Fruit fly (Drosophila melanogaster) whole organism, pupa: ENCODE measurements around the gene RtcB.

ENCODE experiments used
- CG10348 ChIP-seq: fragments of 200-800 bp; sonication (Bioruptor generic); IDR thresholded peaks from 2 replicates; pipeline ENCODE4 v1.3.6; 2022; ENCODE audit warnings: missing biosample characterization, missing genetic modification characterization
- CG12605 ChIP-seq: fragments of 200-800 bp; sonication (Bioruptor generic); IDR thresholded peaks from 2 replicates; pipeline ENCODE4 v1.3.6; 2022; ENCODE audit warnings: missing biosample characterization, missing genetic modification characterization
- CG13204 ChIP-seq: fragments of 200-800 bp; sonication (Bioruptor generic); optimal IDR thresholded peaks from 2 replicates; lab custom pipeline; 2018; ENCODE audit warnings: missing biosample characterization, mild to moderate bottlenecking, missing genetic modification characterization, moderate library complexity
- CG14655 ChIP-seq: fragments of 200-800 bp; sonication (Bioruptor generic); optimal IDR thresholded peaks from 3 replicates; lab custom pipeline; 2017; ENCODE audit warnings: mild to moderate bottlenecking, missing biosample characterization, missing genetic modification reagents, missing genetic modification characterization
- CG15710 ChIP-seq: fragments of 200-800 bp; sonication (Bioruptor generic); optimal IDR thresholded peaks from 2 replicates; lab custom pipeline; 2018; ENCODE audit warnings: missing biosample characterization, mild to moderate bottlenecking, missing genetic modification characterization, moderate library complexity
- CG17806 ChIP-seq: fragments of 200-800 bp; sonication (Bioruptor generic); optimal IDR thresholded peaks from 2 replicates; lab custom pipeline; 2018; ENCODE audit warnings: missing biosample characterization, mild to moderate bottlenecking, missing genetic modification characterization, moderate library complexity
- CG32121 ChIP-seq: fragments of 200-800 bp; sonication (Bioruptor generic); IDR thresholded peaks from 2 replicates; pipeline ENCODE4 v1.3.6; 2022; ENCODE audit warnings: missing biosample characterization, missing genetic modification characterization
- CG34367 ChIP-seq: fragments of 200-800 bp; sonication (Bioruptor generic); optimal IDR thresholded peaks from 2 replicates; lab custom pipeline; 2018; ENCODE audit warnings: missing biosample characterization, mild to moderate bottlenecking, missing genetic modification characterization
- CG4496 ChIP-seq: fragments of 200-800 bp; sonication (Bioruptor generic); IDR thresholded peaks from 3 replicates; pipeline ENCODE4 v1.3.6; 2022; ENCODE audit warnings: missing biosample characterization, missing genetic modification characterization
- CG8159 ChIP-seq: fragments of 200-800 bp; sonication (Bioruptor generic); optimal IDR thresholded peaks from 3 replicates; lab custom pipeline; 2018; ENCODE audit warnings: missing biosample characterization, mild to moderate bottlenecking, missing genetic modification characterization, moderate library complexity
- CG8301 ChIP-seq: fragments of 200-800 bp; sonication (Bioruptor generic); optimal IDR thresholded peaks from 2 replicates; lab custom pipeline; 2018; ENCODE audit warnings: missing biosample characterization, mild to moderate bottlenecking, missing genetic modification characterization
- CG9948 ChIP-seq: fragments of 200-800 bp; sonication (Bioruptor generic); optimal IDR thresholded peaks from 2 replicates; lab custom pipeline; 2018; ENCODE audit warnings: missing biosample characterization, mild to moderate bottlenecking, missing genetic modification characterization, moderate library complexity
- D1 ChIP-seq: fragments of 200-800 bp; sonication (Bioruptor generic); optimal IDR thresholded peaks from 2 replicates; lab custom pipeline; 2018; ENCODE audit warnings: missing biosample characterization, mild to moderate bottlenecking, missing genetic modification characterization, moderate library complexity
- EcR ChIP-seq: fragments of 200-800 bp; sonication (Bioruptor generic); optimal IDR thresholded peaks from 3 replicates; lab custom pipeline; 2019; ENCODE audit warnings: missing biosample characterization, missing genetic modification characterization, mild to moderate bottlenecking, moderate library complexity, missing genetic modification reagents
- Ets98B ChIP-seq: fragments of 200-800 bp; sonication (Bioruptor generic); IDR thresholded peaks from 2 replicates; pipeline ENCODE4 v1.3.6; 2022; ENCODE audit warnings: missing biosample characterization, missing genetic modification characterization
- Pif1A ChIP-seq: fragments of 200-800 bp; sonication (Bioruptor generic); optimal IDR thresholded peaks from 3 replicates; lab custom pipeline; 2016; ENCODE audit warnings: missing biosample characterization, missing genetic modification characterization
- Pif1B ChIP-seq: fragments of 200-800 bp; sonication (Bioruptor generic); optimal IDR thresholded peaks from 3 replicates; lab custom pipeline; 2016; ENCODE audit warnings: missing biosample characterization, missing genetic modification characterization
- Snoo ChIP-seq: fragments of 200-800 bp; sonication (Bioruptor generic); optimal IDR thresholded peaks from 3 replicates; lab custom pipeline; 2017; ENCODE audit warnings: missing biosample characterization, mild to moderate bottlenecking, missing genetic modification characterization, inconsistent platforms
- fd96Ca ChIP-seq: fragments of 200-800 bp; sonication (Bioruptor generic); IDR thresholded peaks from 3 replicates; pipeline ENCODE4 v1.3.6; 2022; ENCODE audit warnings: missing biosample characterization, missing genetic modification characterization
- gl ChIP-seq: fragments of 200-800 bp; sonication (Bioruptor generic); optimal IDR thresholded peaks from 2 replicates; lab custom pipeline; 2018; ENCODE audit warnings: missing biosample characterization, mild to moderate bottlenecking, missing genetic modification characterization
- rn ChIP-seq: fragments of 200-800 bp; sonication (Bioruptor generic); IDR thresholded peaks from 2 replicates; pipeline ENCODE4 v1.3.6; 2022; ENCODE audit warnings: missing biosample characterization, missing genetic modification characterization

Gene RtcB

DNA sequence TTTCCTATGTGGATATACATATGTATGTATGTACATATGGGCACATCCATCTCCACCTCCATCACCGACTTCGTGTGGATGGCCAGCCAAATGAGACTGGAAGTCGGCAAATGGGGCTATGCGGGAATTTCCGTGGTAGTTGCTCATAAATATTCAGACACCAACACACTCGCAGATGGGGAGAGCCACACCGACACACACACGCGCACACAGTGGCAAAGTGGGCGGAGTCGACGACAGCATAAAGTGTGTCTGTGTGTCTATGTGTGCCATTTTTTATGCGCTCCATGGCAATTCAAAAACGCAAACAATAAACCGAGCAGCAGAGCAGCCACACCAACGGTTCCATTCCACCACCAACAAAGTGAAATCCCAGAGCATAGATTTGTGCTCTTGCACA lies 32.5 kb downstream of the RtcB start:
- TF ChIP-seq CG8301 (tag; lab: Kevin White, UChicago) (no peak), Ets98B (GFP tag; lab: Robert Waterston, UW) (peak; percentile 19; the same call in 1 of the 2 replicates), CG4496 (peak; percentile 72; the same call in 2 of the 3 replicates), rn (no peak), fd96Ca (GFP tag; lab: Robert Waterston, UW) (no peak)
- TF ChIP-seq, all 21 proteins: peak for 2

DNA sequence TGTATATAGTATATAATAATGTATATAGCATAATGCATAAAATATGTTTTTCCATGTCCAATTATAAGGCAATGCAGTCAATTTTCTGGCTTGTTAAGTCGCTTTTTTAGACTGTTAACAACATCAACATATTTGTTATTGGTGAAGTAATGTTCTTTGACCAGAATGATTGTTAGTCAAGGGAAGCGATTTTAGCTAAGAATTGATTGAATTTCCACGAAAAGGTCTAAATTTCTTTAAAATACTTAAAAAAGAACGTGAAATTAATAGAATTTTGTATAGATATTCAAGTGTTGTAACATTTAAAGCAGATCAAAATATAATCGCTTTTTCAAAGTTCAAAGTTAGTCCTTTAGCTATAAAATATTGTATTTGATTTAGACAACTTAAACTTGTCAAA lies 33.0 kb downstream of the RtcB start:
- no peak for TF ChIP-seq Snoo (tag; lab: Kevin White, UChicago)
- peak; percentile 2 for TF ChIP-seq Pif1A (GFP tag; lab: Kevin White, UChicago)
- TF ChIP-seq CG8159 (tag; lab: Kevin White, UChicago): no peak
- no peak for TF ChIP-seq Pif1B (GFP tag; lab: Kevin White, UChicago)
- no peak for TF ChIP-seq CG15710
- TF ChIP-seq gl (tag; lab: Kevin White, UChicago): no peak
- TF ChIP-seq fd96Ca (GFP tag; lab: Robert Waterston, UW): no peak
- no peak for TF ChIP-seq CG32121 (GFP tag; lab: Robert Waterston, UW)
- TF ChIP-seq CG8301 (tag; lab: Kevin White, UChicago): peak; percentile 8
- TF ChIP-seq CG9948 (tag; lab: Kevin White, UChicago): peak; percentile 23
- TF ChIP-seq CG12605: 0 out of 2 replicates have a peak, but pooled peaks have one; percentile 7
- no peak for TF ChIP-seq D1 (tag; lab: Kevin White, UChicago)
- TF ChIP-seq CG34367: no peak
- TF ChIP-seq CG17806 (tag; lab: Kevin White, UChicago): no peak
- peak; percentile 70 for TF ChIP-seq CG14655 (GFP tag; lab: Kevin White, UChicago)
- TF ChIP-seq, all 21 proteins: peak for 5

DNA sequence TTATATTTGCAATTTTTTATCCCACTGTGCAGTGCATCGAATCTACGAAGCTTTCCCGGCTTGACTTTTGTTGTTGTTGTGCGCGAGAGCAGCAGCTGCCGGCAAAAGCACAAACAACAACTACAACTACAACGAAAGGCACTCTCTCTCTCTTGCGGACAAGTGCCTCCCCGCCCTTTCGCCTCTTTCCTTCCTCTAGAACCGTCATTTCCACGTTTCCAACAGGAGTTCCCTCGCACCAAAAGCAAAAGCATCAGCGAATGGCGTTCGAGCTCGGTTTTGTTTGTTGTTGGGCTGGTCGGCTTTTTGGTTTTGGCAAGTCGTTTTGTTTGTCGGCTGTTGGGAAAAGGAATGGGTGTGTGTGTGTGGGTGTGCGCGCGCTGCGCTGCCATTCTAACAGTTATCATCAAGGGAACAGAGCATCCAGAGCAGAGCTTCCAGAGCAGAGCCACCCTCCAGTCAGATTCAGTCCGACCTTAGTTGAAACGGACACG lies 33.4 kb downstream of the RtcB start, which contains the start of gene tj:
tj (plus strand) TSS at position 444 of the 494 bp plus-strand sequence.
- TF ChIP-seq D1 (tag; lab: Kevin White, UChicago) (no peak), CG4496 (peak; percentile 53; the same call in 1 of the 3 replicates)
- TF ChIP-seq, all 21 proteins: peak for 1

DNA sequence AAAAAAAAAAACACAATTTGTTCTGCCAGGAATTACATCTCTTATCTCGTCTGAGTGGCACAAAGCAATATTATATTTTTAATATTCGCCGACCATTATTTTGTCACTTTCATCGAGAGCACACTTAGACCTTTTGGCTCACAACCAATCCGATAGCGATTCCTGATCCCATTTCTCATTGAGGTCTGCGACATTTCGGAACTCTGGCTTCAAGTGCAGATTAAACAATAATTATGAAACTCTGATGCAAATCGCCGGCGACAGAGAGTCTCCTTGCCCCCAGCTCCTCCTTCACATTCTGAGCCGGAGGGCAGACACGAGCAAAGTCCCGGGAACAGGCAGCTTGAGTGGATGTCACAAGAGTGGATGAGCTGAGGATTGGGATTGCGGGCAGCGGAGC lies 38.6 kb downstream of the RtcB start:
- TF ChIP-seq CG8159 (tag; lab: Kevin White, UChicago) (no peak), CG12605 (no peak), CG10348 (GFP tag; lab: Robert Waterston, UW) (no peak), EcR (no peak), CG13204 (no peak), rn (no peak)
- TF ChIP-seq, all 21 proteins: peak for 0

DNA sequence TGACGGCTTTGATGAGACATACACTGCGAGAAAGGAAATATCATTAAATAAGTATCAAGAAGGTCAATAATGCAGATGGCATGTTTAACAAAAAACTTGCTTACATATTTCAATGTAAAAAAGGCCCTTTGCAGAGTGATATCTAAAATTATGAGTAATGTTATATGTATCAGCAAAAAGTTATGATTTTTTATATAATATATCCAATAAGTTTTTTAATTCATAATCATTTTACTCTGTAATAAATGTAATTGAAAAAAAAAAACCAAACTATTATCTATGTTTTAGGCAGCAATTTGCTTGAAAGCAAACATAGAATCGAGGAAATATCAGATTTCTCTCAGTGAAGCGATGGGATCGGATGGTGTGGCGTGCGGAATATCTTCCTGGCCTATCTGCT lies 39.3 kb downstream of the RtcB start:
- TF ChIP-seq CG8159 (tag; lab: Kevin White, UChicago) (peak; percentile 41), gl (tag; lab: Kevin White, UChicago) (no peak)

DNA sequence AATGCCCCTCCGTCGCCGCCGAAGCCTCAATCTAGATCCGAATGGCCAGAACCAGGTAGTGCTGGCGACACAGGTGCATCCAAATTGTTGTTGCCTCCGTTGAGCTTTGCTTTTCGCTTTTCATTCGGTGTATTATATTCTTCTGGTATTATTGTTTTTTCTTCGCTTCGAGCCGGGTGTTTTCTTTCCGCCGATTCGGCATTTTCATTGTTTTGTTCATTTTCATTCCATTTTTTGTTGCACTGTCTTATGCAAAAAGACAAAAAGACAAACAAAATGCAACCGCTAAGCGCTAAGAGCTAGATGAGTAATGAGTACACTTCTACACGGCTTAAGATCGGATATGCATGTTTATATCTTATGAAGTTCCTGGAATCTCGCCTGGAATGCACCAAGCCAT lies 41.8 kb downstream of the RtcB start:
- TF ChIP-seq Ets98B (GFP tag; lab: Robert Waterston, UW) (no peak), CG8301 (tag; lab: Kevin White, UChicago) (no peak), rn (no peak), CG9948 (tag; lab: Kevin White, UChicago) (no peak), CG13204 (no peak), CG34367 (no peak), CG12605 (no peak), CG32121 (GFP tag; lab: Robert Waterston, UW) (no peak), CG14655 (GFP tag; lab: Kevin White, UChicago) (no peak), Pif1A (GFP tag; lab: Kevin White, UChicago) (no peak), D1 (tag; lab: Kevin White, UChicago) (no peak), EcR (no peak), Snoo (tag; lab: Kevin White, UChicago) (no peak), Pif1B (GFP tag; lab: Kevin White, UChicago) (no peak)

DNA sequence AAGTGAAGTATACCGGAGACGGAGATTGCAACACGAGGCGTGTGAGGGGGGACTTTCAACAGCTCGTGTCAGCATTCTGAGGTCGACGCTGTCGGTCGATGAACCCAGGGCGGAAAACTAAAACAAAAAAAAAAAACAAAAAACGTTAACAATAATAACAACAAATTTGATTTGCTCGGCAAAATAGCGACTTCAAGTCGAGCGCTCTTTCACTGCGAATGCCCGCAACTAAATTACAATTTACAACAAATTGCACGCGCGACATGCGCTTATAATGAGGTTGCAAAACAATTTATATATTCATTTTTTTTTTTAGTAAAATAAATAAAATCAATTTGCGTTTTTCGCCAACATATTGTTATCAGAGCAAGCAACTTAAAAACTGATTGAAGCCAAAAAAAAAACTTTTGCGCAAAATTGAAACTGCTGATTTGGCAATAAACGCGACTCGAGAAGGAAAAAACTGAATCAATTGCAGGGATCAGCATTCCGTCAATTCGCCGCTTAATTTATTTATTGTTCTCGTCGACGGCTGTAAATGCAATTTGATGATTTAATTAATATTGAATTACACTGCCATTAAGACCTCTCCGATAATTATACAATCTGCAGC lies 43.1 kb downstream of the RtcB start:
- no peak for TF ChIP-seq rn
- no peak for TF ChIP-seq CG10348 (GFP tag; lab: Robert Waterston, UW)
- TF ChIP-seq gl (tag; lab: Kevin White, UChicago): no peak
- TF ChIP-seq Snoo (tag; lab: Kevin White, UChicago): no peak
- TF ChIP-seq Ets98B (GFP tag; lab: Robert Waterston, UW): no peak
- TF ChIP-seq CG9948 (tag; lab: Kevin White, UChicago): no peak
- no peak for TF ChIP-seq Pif1B (GFP tag; lab: Kevin White, UChicago)
- no peak for TF ChIP-seq fd96Ca (GFP tag; lab: Robert Waterston, UW)
- no peak for TF ChIP-seq CG8159 (tag; lab: Kevin White, UChicago)
- TF ChIP-seq CG4496: no peak
- TF ChIP-seq CG13204: no peak
- no peak for TF ChIP-seq CG34367
- TF ChIP-seq CG15710: no peak
- no peak for TF ChIP-seq CG32121 (GFP tag; lab: Robert Waterston, UW)
